Fruit fly (Drosophila melanogaster): ENCODE measurements around the gene RpL30.

Gene RpL30

dm6 chr2L:19009130-19009529 lies at the start of gene RpL30 (continued):
- peak; percentile 92 for TF ChIP-seq CG2875 (GFP tag; optimal IDR thresholded peaks at IDR 0.05)
- peak; percentile 62; the same call in 1 of the 3 replicates for TF ChIP-seq B-H1 (GFP tag; IDR thresholded peaks at IDR 0.05)
- peak; percentile 96 for TF ChIP-seq odd (GFP tag; optimal IDR thresholded peaks at IDR 0.05)
- TF ChIP-seq Nf-YA (GFP tag; IDR thresholded peaks at IDR 0.05), result peak; percentile 79; the same call in 1 of the 2 replicates
- peak; percentile 89 for TF ChIP-seq kni (GFP tag; optimal IDR thresholded peaks at IDR 0.05)
- TF ChIP-seq CG5245 (GFP tag; optimal IDR thresholded peaks at IDR 0.05), result peak; percentile 80
- peak; percentile 91 for TF ChIP-seq CG12219 (GFP tag; optimal IDR thresholded peaks at IDR 0.05)
- TF ChIP-seq E2f1 (GFP tag; IDR thresholded peaks at IDR 0.05), result peak; percentile 75
- peak; percentile 81 for TF ChIP-seq CG3065 (GFP tag; optimal IDR thresholded peaks at IDR 0.05)
- peak; percentile 85 for TF ChIP-seq CG7839 (tag; optimal IDR thresholded peaks at IDR 0.05)
- TF ChIP-seq dm (GFP tag; optimal IDR thresholded peaks at IDR 0.05), result peak; percentile 100
- TF ChIP-seq fd3F (GFP tag; optimal IDR thresholded peaks at IDR 0.05), result peak; percentile 73
- peak; percentile 85 for TF ChIP-seq CG1529 (GFP tag; optimal IDR thresholded peaks at IDR 0.05)
- peak; percentile 80 for TF ChIP-seq ERR (GFP tag; optimal IDR thresholded peaks at IDR 0.05)
- peak; percentile 55; the same call in 1 of the 2 replicates for TF ChIP-seq CG43689 (GFP tag; IDR thresholded peaks at IDR 0.05)
- TF ChIP-seq chm (GFP tag; IDR thresholded peaks at IDR 0.05), result peak; percentile 96
- peak; percentile 21 for TF ChIP-seq Ssrp (tag; optimal IDR thresholded peaks at IDR 0.05)
- TF ChIP-seq psq (GFP tag; optimal IDR thresholded peaks at IDR 0.05), result peak; percentile 79
- peak; percentile 91 for TF ChIP-seq emc (GFP tag; optimal IDR thresholded peaks at IDR 0.05)
- TF ChIP-seq CG6765 (GFP tag; optimal IDR thresholded peaks at IDR 0.05), result peak; percentile 97
- peak; percentile 51 for TF ChIP-seq Hr3 (GFP tag; optimal IDR thresholded peaks at IDR 0.05)
- TF ChIP-seq Nf-YC (tag; optimal IDR thresholded peaks at IDR 0.05), result peak; percentile 73
- peak; percentile 92 for TF ChIP-seq CG9609 (GFP tag; optimal IDR thresholded peaks at IDR 0.05)
- TF ChIP-seq Jarid2 (GFP tag; optimal IDR thresholded peaks at IDR 0.05), result peak; percentile 85
- TF ChIP-seq sr (GFP tag; IDR thresholded peaks at IDR 0.05), result peak; percentile 89
- TF ChIP-seq CG2116 (GFP tag; optimal IDR thresholded peaks at IDR 0.05), result peak; percentile 90
- TF ChIP-seq CG9215 (GFP tag; IDR thresholded peaks at IDR 0.05), result peak; percentile 60
- TF ChIP-seq CG16813 (GFP tag; IDR thresholded peaks at IDR 0.05; ENCODE audit: partially characterized antibody), result peak; percentile 54; the same call in 2 of the 3 replicates
- TF ChIP-seq al (GFP tag; IDR thresholded peaks at IDR 0.05), result peak; percentile 79
- peak; percentile 72 for TF ChIP-seq CG30403 (GFP tag; optimal IDR thresholded peaks at IDR 0.05)
- TF ChIP-seq fd102C (GFP tag; optimal IDR thresholded peaks at IDR 0.05), result peak; percentile 89
- peak; percentile 50; the same call in 1 of the 2 replicates for TF ChIP-seq dimm (GFP tag; IDR thresholded peaks at IDR 0.05)
- TF ChIP-seq scrt (GFP tag; optimal IDR thresholded peaks at IDR 0.05), result peak; percentile 92
- TF ChIP-seq CG2678 (tag; optimal IDR thresholded peaks at IDR 0.05), result peak; percentile 82
- TF ChIP-seq CG16779 (GFP tag; IDR thresholded peaks at IDR 0.05), result peak; percentile 91
- peak; percentile 75 for TF ChIP-seq CG10959 (GFP tag; IDR thresholded peaks at IDR 0.05)
- peak; percentile 93 for TF ChIP-seq Dad (GFP tag; optimal IDR thresholded peaks at IDR 0.05)
- TF ChIP-seq Hsf (GFP tag; optimal IDR thresholded peaks at IDR 0.05), result peak; percentile 88
- peak; percentile 87 for TF ChIP-seq CG6254 (GFP tag; optimal IDR thresholded peaks at IDR 0.05)
- TF ChIP-seq Awh (GFP tag; IDR thresholded peaks at IDR 0.05), result peak; percentile 80
- TF ChIP-seq lab (GFP tag; optimal IDR thresholded peaks at IDR 0.05), result peak; percentile 98
- peak; percentile 89 for TF ChIP-seq bigmax (GFP tag; optimal IDR thresholded peaks at IDR 0.05)
- TF ChIP-seq MTF-1 (GFP tag; optimal IDR thresholded peaks at IDR 0.05; ENCODE audit: borderline replicate concordance), result peak; percentile 97
- TF ChIP-seq C15 (GFP tag; IDR thresholded peaks at IDR 0.05), result peak; percentile 85; the same call in 2 of the 3 replicates
- peak; percentile 99 for TF ChIP-seq YL-1 (GFP tag; optimal IDR thresholded peaks at IDR 0.05)
- peak; percentile 77 for TF ChIP-seq slou (GFP tag; optimal IDR thresholded peaks at IDR 0.05)
- peak; percentile 81 for TF ChIP-seq CG3726 (GFP tag; IDR thresholded peaks at IDR 0.05)
- peak; percentile 71 for TF ChIP-seq CG6689 (GFP tag; IDR thresholded peaks at IDR 0.05)
- peak; percentile 80 for TF ChIP-seq Spps (tag; optimal IDR thresholded peaks at IDR 0.05)
- TF ChIP-seq CG10431 (GFP tag; optimal IDR thresholded peaks at IDR 0.05), result peak; percentile 94
- peak; percentile 76 for TF ChIP-seq ssp (GFP tag; IDR thresholded peaks at IDR 0.05)

Data from whole organism, embryonic.